Worm (Caenorhabditis elegans): Measurements from ENCODE around the gene dph-5.

Gene dph-5

DNA sequence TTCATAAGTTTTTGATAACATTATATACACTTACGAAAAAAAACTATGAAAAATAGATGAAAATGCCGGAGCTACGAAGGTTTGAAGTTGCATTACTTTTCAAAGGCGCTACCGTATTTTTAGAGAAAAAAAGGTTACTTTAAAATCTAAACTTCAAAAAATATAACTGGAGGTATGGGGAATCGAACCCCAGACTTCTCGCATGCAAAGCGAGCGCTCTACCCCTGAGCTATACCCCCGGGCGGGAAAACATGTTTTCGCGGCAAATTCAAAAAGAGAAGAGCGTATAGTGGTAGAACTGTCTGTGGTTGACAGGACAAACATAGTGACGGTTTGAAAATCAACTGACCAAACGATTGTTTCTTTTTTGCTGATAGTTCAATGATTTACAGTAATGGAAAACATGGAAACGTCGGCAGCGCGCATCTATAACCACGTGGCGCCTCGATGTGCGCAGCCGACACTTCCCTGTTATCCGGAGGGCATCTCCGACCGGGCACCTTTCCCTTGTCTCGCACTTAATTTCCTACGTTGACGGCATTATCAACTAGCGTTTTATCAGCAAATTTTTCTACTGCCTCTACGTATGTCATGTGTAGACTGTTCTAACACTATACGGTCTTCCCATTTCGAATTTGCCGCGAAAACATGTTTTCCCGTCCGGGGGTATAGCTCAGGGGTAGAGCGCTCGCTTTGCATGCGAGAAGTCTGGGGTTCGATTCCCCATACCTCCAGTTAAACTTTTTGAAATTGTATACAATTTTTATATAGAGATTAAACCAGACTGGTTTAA, 15.9 kb upstream of the dph-5 start (continued):
- TF ChIP-seq pha-4 (GFP tag; IDR thresholded peaks at IDR 0.05) (peak; percentile 65; the same call in 1 of the 2 replicates), pha-4 (tag; optimal IDR thresholded peaks at IDR 0.05) (no peak), lin-13 (GFP tag; optimal IDR thresholded peaks at IDR 0.05) (no peak), F49E8.2 (tag; optimal IDR thresholded peaks at IDR 0.05; ENCODE audit: borderline replicate concordance) (no peak), mes-2 (tag; optimal IDR thresholded peaks at IDR 0.05; ENCODE audit: poor library complexity, severe bottlenecking) (peak; percentile 15), nhr-25 (tag; optimal IDR thresholded peaks at IDR 0.05; ENCODE audit: borderline replicate concordance, insufficient read depth) (no peak), zip-11 (GFP tag; IDR thresholded peaks at IDR 0.05) (no peak), fos-1 (tag; optimal IDR thresholded peaks at IDR 0.05) (no peak), set-16 (GFP tag; IDR thresholded peaks at IDR 0.05) (0 out of 2 replicates have a peak, but pooled peaks have one; percentile 15), zip-2 (tag; optimal IDR thresholded peaks at IDR 0.05) (no peak), php-3 (GFP tag; IDR thresholded peaks at IDR 0.05) (peak; percentile 31; the same call in 1 of the 2 replicates), egl-27 (tag; optimal IDR thresholded peaks at IDR 0.05) (no peak), Y48G9A.11 (GFP tag; IDR thresholded peaks at IDR 0.05) (peak; percentile 45; the same call in 1 of the 2 replicates), aha-1 (tag) (no peak), vab-7 (GFP tag; IDR thresholded peaks at IDR 0.05) (peak; percentile 64), dmd-6 (GFP tag; IDR thresholded peaks at IDR 0.05) (peak; percentile 41), spr-3 (GFP tag; optimal IDR thresholded peaks at IDR 0.05) (no peak), snpc-1.2 (GFP tag; IDR thresholded peaks at IDR 0.05) (0 out of 2 replicates have a peak, but pooled peaks have one; percentile 11), egl-43 (GFP tag; IDR thresholded peaks at IDR 0.05) (peak; percentile 75), lin-1 (GFP tag; IDR thresholded peaks at IDR 0.05) (no peak), lim-7 (GFP tag; IDR thresholded peaks at IDR 0.05) (peak; percentile 80), jun-1 (tag; optimal IDR thresholded peaks at IDR 0.05) (no peak)

ce11 chrII:11335670-11336069, 14.3 kb upstream of the dph-5 start:
- TF ChIP-seq Y105C5A.15 (GFP tag; IDR thresholded peaks at IDR 0.05) (no peak), F26F4.8 (GFP tag; conservative IDR thresholded peaks at IDR 0.05) (no peak), nhr-25 (tag; optimal IDR thresholded peaks at IDR 0.05; ENCODE audit: borderline replicate concordance, insufficient read depth) (no peak), nhr-11 (tag; optimal IDR thresholded peaks at IDR 0.05) (no peak), ctbp-1 (GFP tag; IDR thresholded peaks at IDR 0.05) (no peak), Y5F2A.4 (GFP tag; optimal IDR thresholded peaks at IDR 0.05) (no peak), daf-16 (GFP tag; optimal IDR thresholded peaks at IDR 0.05) (no peak), daf-16 (tag; optimal IDR thresholded peaks at IDR 0.05) (no peak), nhr-111 (GFP tag; optimal IDR thresholded peaks at IDR 0.05) (no peak), lin-1 (GFP tag; IDR thresholded peaks at IDR 0.05) (no peak), mdl-1 (tag; optimal IDR thresholded peaks at IDR 0.05) (no peak), hif-1 (tag; optimal IDR thresholded peaks at IDR 0.05) (no peak), lin-13 (GFP tag; optimal IDR thresholded peaks at IDR 0.05) (no peak), aha-1 (tag) (peak; percentile 80), dmd-8 (GFP tag; IDR thresholded peaks at IDR 0.05) (no peak), lsy-2 (tag; optimal IDR thresholded peaks at IDR 0.05) (peak in 1 of 2 experiments; percentile 8), zag-1 (tag; optimal IDR thresholded peaks at IDR 0.05) (no peak), php-3 (GFP tag; IDR thresholded peaks at IDR 0.05) (no peak), F49E8.2 (tag; optimal IDR thresholded peaks at IDR 0.05; ENCODE audit: borderline replicate concordance) (no peak), tra-1 (GFP tag; IDR thresholded peaks at IDR 0.05) (no peak), spr-1 (tag; optimal IDR thresholded peaks at IDR 0.05) (no peak), ceh-62 (tag; optimal IDR thresholded peaks at IDR 0.05) (no peak), unc-62 (GFP tag; optimal IDR thresholded peaks at IDR 0.05 in 1 of 2) (peak in 1 of 2 experiments; percentile 84), unc-62 (tag; optimal IDR thresholded peaks at IDR 0.05) (no peak), nhr-48 (tag; optimal IDR thresholded peaks at IDR 0.05) (no peak), hlh-11 (tag; optimal IDR thresholded peaks at IDR 0.05) (no peak), rbr-2 (tag; optimal IDR thresholded peaks at IDR 0.05) (peak; percentile 2), tag-97 (GFP tag; IDR thresholded peaks at IDR 0.05) (no peak), fkh-10 (GFP tag; optimal IDR thresholded peaks at IDR 0.05) (peak; percentile 90), snpc-1.2 (GFP tag; IDR thresholded peaks at IDR 0.05) (no peak), zip-2 (tag; optimal IDR thresholded peaks at IDR 0.05) (no peak), dpl-1 (GFP tag; optimal IDR thresholded peaks at IDR 0.05) (no peak), unc-130 (GFP tag; optimal IDR thresholded peaks at IDR 0.05) (no peak), lin-15B (tag; optimal IDR thresholded peaks at IDR 0.05) (no peak), ama-1 (optimal IDR thresholded peaks at IDR 0.05) (no peak)

Measured in whole organism, L4 larva.